Fruit fly (Drosophila melanogaster): ENCODE data around the gene Prp6.
A peak's percentile ranks its signal among the peaks of the same experiment; 100 is the strongest.

Gene Prp6

DNA sequence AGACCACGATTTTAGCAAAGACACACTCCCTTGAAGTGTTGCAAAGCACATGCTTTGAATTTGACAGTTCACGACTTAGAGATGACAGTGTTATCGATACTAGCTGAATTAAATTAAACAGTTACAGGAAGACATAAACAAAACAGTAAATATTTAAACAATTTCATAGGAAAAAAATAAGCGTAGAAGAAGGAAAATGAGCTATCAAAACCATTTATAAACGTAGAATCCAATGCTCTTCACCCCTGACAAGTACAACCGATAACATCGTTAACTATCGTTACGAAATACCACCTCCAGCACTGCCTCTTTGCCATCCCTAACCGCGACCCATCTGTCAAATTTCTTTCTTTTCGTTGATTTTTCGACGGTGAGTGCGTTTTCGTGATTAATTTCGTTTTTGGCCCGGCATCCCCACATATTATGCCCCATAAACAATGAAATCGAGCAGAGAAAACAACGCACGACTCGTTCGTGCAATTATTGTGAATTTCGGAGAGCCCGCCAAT lies 6.3 kb upstream of the Prp6 start, which contains the start of gene RpL26 (continued):
- peak; percentile 81 for TF ChIP-seq CG8089 (GFP tag; optimal IDR thresholded peaks at IDR 0.05)
- TF ChIP-seq CG9932 (GFP tag; IDR thresholded peaks at IDR 0.05): peak; percentile 92
- no peak; the same call in 1 of the 2 replicates for TF ChIP-seq CG14667 (GFP tag; IDR thresholded peaks at IDR 0.05)
- peak; percentile 70 to 84 for TF ChIP-seq Pdp1 (GFP tag; optimal IDR thresholded peaks at IDR 0.05)
- peak; percentile 87 for TF ChIP-seq bab2 (GFP tag; optimal IDR thresholded peaks at IDR 0.05)
- peak; percentile 48 for TF ChIP-seq pb (GFP tag; optimal IDR thresholded peaks at IDR 0.05)
- peak; percentile 60 for TF ChIP-seq odd (GFP tag; optimal IDR thresholded peaks at IDR 0.05)
- TF ChIP-seq ro (GFP tag; IDR thresholded peaks at IDR 0.05): no peak
- peak; percentile 98 for TF ChIP-seq Dll (GFP tag; IDR thresholded peaks at IDR 0.05; ENCODE audit: partially characterized antibody)
- peak; percentile 84 for TF ChIP-seq NfI (GFP tag; optimal IDR thresholded peaks at IDR 0.05)
- peak; percentile 94 for TF ChIP-seq unc-4 (GFP tag; IDR thresholded peaks at IDR 0.05; ENCODE audit: partially characterized antibody)
- TF ChIP-seq Atf3 (GFP tag; optimal IDR thresholded peaks at IDR 0.05): peak; percentile 83
- TF ChIP-seq grn (GFP tag; optimal IDR thresholded peaks at IDR 0.05): peak; percentile 5
- TF ChIP-seq Scr (GFP tag; IDR thresholded peaks at IDR 0.05; ENCODE audit: partially characterized antibody): peak; percentile 99
- no peak; the same call in none of the 2 replicates for TF ChIP-seq CG42726 (GFP tag; IDR thresholded peaks at IDR 0.05; ENCODE audit: partially characterized antibody)
- peak; percentile 78 for TF ChIP-seq vfl (GFP tag; optimal IDR thresholded peaks at IDR 0.05)
- TF ChIP-seq CG5180 (GFP tag; optimal IDR thresholded peaks at IDR 0.05): no peak
- TF ChIP-seq slou (GFP tag; optimal IDR thresholded peaks at IDR 0.05): peak; percentile 46
- TF ChIP-seq CG1529 (GFP tag; optimal IDR thresholded peaks at IDR 0.05): no peak
- TF ChIP-seq Awh (GFP tag; IDR thresholded peaks at IDR 0.05): no peak
- TF ChIP-seq jigr1 (GFP tag; IDR thresholded peaks at IDR 0.05): no peak
- TF ChIP-seq sima (GFP tag; optimal IDR thresholded peaks at IDR 0.05): peak; percentile 47
- TF ChIP-seq stc (GFP tag; IDR thresholded peaks at IDR 0.05): no peak; the same call in 1 of the 2 replicates
- peak; percentile 64 for TF ChIP-seq trem (tag; optimal IDR thresholded peaks at IDR 0.05)
- peak; percentile 6 for TF ChIP-seq CG12236 (GFP tag; optimal IDR thresholded peaks at IDR 0.05)
- no peak for TF ChIP-seq pan (optimal IDR thresholded peaks at IDR 0.05)
- TF ChIP-seq pan (GFP tag; optimal IDR thresholded peaks at IDR 0.05 in 1 of 2, IDR thresholded peaks at IDR 0.05 in 1 of 2): peak in 1 of 2 experiments; percentile 52
- TF ChIP-seq gem (tag; optimal IDR thresholded peaks at IDR 0.05): peak; percentile 80
- TF ChIP-seq CG4424 (GFP tag; optimal IDR thresholded peaks at IDR 0.05): peak; percentile 58
- TF ChIP-seq E2f2 (GFP tag; IDR thresholded peaks at IDR 0.05): no peak; the same call in none of the 2 replicates
- TF ChIP-seq fd3F (GFP tag; optimal IDR thresholded peaks at IDR 0.05): peak; percentile 66
- peak; percentile 80 for TF ChIP-seq da (GFP tag; optimal IDR thresholded peaks at IDR 0.05)
- peak; percentile 53 for TF ChIP-seq az2 (GFP tag; optimal IDR thresholded peaks at IDR 0.05)
- no peak; the same call in 2 of the 3 replicates for TF ChIP-seq Mrtf (GFP tag; IDR thresholded peaks at IDR 0.05)
- no peak for TF ChIP-seq scrt (GFP tag; optimal IDR thresholded peaks at IDR 0.05)
- no peak for TF ChIP-seq Kr (GFP tag; optimal IDR thresholded peaks at IDR 0.05)
- no peak for TF ChIP-seq prd (optimal IDR thresholded peaks at IDR 0.05)
- peak; percentile 82 for TF ChIP-seq prd (GFP tag; IDR thresholded peaks at IDR 0.05)
- TF ChIP-seq CG18599 (GFP tag; optimal IDR thresholded peaks at IDR 0.05): no peak
- TF ChIP-seq Fer1 (GFP tag; optimal IDR thresholded peaks at IDR 0.05): peak; percentile 73
- peak in 1 of 2 experiments; percentile 35 for TF ChIP-seq Eip74EF (GFP tag; optimal IDR thresholded peaks at IDR 0.05)
- TF ChIP-seq CG9727 (GFP tag; optimal IDR thresholded peaks at IDR 0.05): peak; percentile 88
- peak; percentile 77 for TF ChIP-seq CG30020 (tag; optimal IDR thresholded peaks at IDR 0.05)
- TF ChIP-seq CG11093 (GFP tag; IDR thresholded peaks at IDR 0.05): 0 out of 3 replicates have a peak, but pooled peaks have one; percentile 41
- TF ChIP-seq slp2 (GFP tag; optimal IDR thresholded peaks at IDR 0.05): peak; percentile 79
- peak; percentile 72 for TF ChIP-seq Dek (tag; optimal IDR thresholded peaks at IDR 0.05)
- peak; percentile 67 for TF ChIP-seq CG11247 (GFP tag; IDR thresholded peaks at IDR 0.05)
- TF ChIP-seq MESR4 (GFP tag; optimal IDR thresholded peaks at IDR 0.05): peak; percentile 96
- peak; percentile 72 for TF ChIP-seq emc (GFP tag; optimal IDR thresholded peaks at IDR 0.05)
- TF ChIP-seq toy (GFP tag; IDR thresholded peaks at IDR 0.05): peak; percentile 51; the same call in 1 of the 2 replicates

Measured in whole organism, embryonic.